Worm (Caenorhabditis elegans) whole organism, L1 larva: ENCODE data around the gene frpr-2.

Source experiments
- hpl-2 ChIP-seq: fragments of 150-350 bp; optimal IDR thresholded peaks from 2 replicates; lab custom pipeline; 2014; ENCODE audit warnings: missing biosample characterization, missing genetic modification reagents, missing genetic modification characterization
- snpc-4 ChIP-seq: fragments of 150-350 bp; optimal IDR thresholded peaks from 2 replicates; lab custom pipeline; 2014; ENCODE audit warnings: missing biosample characterization, missing genetic modification characterization

- TF ChIP-seq hpl-2 (GFP tag; lab: Kevin White, UChicago) (no peak), snpc-4 (no peak)
Measured at ce11 chrX:13007857-13008813, 42.9 kb downstream of the frpr-2 start, which contains the start of gene nhr-25.
